Worm (Caenorhabditis elegans) whole organism, early embryonic: ENCODE results near the gene acl-9.

Source experiments
- B0310.2 ChIP-seq: sonication (generic microtip); optimal IDR thresholded peaks from 2 replicates; lab custom pipeline; 2016; ENCODE audit warnings: mild to moderate bottlenecking, missing genetic modification characterization, missing compliant biosample characterization
- F13C5.2 ChIP-seq: sonication (generic microtip); optimal IDR thresholded peaks from 2 replicates; lab custom pipeline; 2017; ENCODE audit warnings: mild to moderate bottlenecking, missing genetic modification characterization, inconsistent platforms, missing compliant biosample characterization
- aly-1 ChIP-seq: sonication (generic microtip); optimal IDR thresholded peaks from 2 replicates; lab custom pipeline; 2016; ENCODE audit warnings: missing genetic modification characterization, missing compliant biosample characterization
- ama-1 ChIP-seq: fragments of 150-350 bp; optimal IDR thresholded peaks from 2 replicates; lab custom pipeline; 2014
- hmg-4 ChIP-seq: fragments of 200-800 bp; sonication (Bioruptor generic); optimal IDR thresholded peaks from 2 replicates; lab custom pipeline; 2018; ENCODE audit warnings: mild to moderate bottlenecking, missing genetic modification characterization, missing compliant biosample characterization
- sea-1 ChIP-seq: fragments of 200-800 bp; sonication (Bioruptor generic); conservative IDR thresholded peaks from 2 replicates; pipeline ENCODE4 v1.3.6; 2022; ENCODE audit warnings: missing genetic modification characterization, missing compliant biosample characterization
- tbx-11 ChIP-seq: fragments of 200-800 bp; sonication (Bioruptor generic); IDR thresholded peaks from 2 replicates; pipeline ENCODE4 v1.3.6; 2022; ENCODE audit warnings: missing genetic modification characterization, missing compliant biosample characterization
- tbx-37 ChIP-seq: fragments of 200-800 bp; sonication (Bioruptor generic); conservative IDR thresholded peaks from 2 replicates; pipeline ENCODE4 v1.3.6; 2022; ENCODE audit warnings: missing genetic modification reagents, missing genetic modification characterization, missing compliant biosample characterization

ce11 chrV:6411161-6411560 lies 41.9 kb upstream of the acl-9 start:
- TF ChIP-seq tbx-11: no peak
- TF ChIP-seq hmg-4 (GFP tag; lab: Kevin White, UChicago): no peak
- TF ChIP-seq aly-1 (tag; lab: Kevin White, UChicago): no peak
- no peak for TF ChIP-seq ama-1 (lab: Kevin White, UChicago)
- no peak for TF ChIP-seq sea-1 (GFP tag; lab: Robert Waterston, UW)
- no peak for TF ChIP-seq B0310.2 (tag; lab: Kevin White, UChicago)
- TF ChIP-seq tbx-37 (GFP tag; lab: Robert Waterston, UW): no peak
- TF ChIP-seq F13C5.2 (tag; lab: Kevin White, UChicago): no peak
